Worm (Caenorhabditis elegans) whole organism, midembryonic: ENCODE measurements around the gene gst-29.

Experiments
- T22C8.4 ChIP-seq: fragments of 200-800 bp; sonication (Bioruptor generic); IDR thresholded peaks from 2 replicates; pipeline ENCODE4 v1.3.6; 2022; ENCODE audit warnings: missing genetic modification characterization, missing compliant biosample characterization
- cog-1 ChIP-seq: sonication (generic microtip); optimal IDR thresholded peaks from 2 replicates; lab custom pipeline; 2016; ENCODE audit warnings: missing genetic modification characterization, missing compliant biosample characterization
- flt-1 ChIP-seq: fragments of 200-800 bp; sonication (Bioruptor generic); IDR thresholded peaks from 2 replicates; pipeline ENCODE4 v1.3.6; 2022; ENCODE audit warnings: missing genetic modification characterization, missing compliant biosample characterization
- klf-2 ChIP-seq: fragments of 200-800 bp; sonication (Bioruptor generic); conservative IDR thresholded peaks from 2 replicates; pipeline ENCODE4 v1.3.6; 2022; ENCODE audit warnings: missing genetic modification reagents, missing genetic modification characterization, missing compliant biosample characterization
- med-1 ChIP-seq: sonication (generic microtip); optimal IDR thresholded peaks from 2 replicates; lab custom pipeline; 2017; ENCODE audit warnings: missing genetic modification characterization, mild to moderate bottlenecking, missing compliant biosample characterization, antibody characterized with exemption, missing genetic modification reagents; ENCODE audit not compliant: insufficient read depth
- ref-1 ChIP-seq: fragments of 200-800 bp; sonication (Bioruptor generic); conservative IDR thresholded peaks from 2 replicates; pipeline ENCODE4 v1.3.6; 2022; ENCODE audit warnings: missing genetic modification reagents, missing genetic modification characterization, missing compliant biosample characterization
- tab-1 ChIP-seq: fragments of 200-800 bp; sonication (Bioruptor generic); IDR thresholded peaks from 2 replicates; pipeline ENCODE4 v1.3.6; 2022; ENCODE audit warnings: missing genetic modification characterization, missing compliant biosample characterization
- ztf-23 ChIP-seq: fragments of 200-800 bp; sonication (Bioruptor generic); IDR thresholded peaks from 2 replicates; pipeline ENCODE4 v1.3.6; 2022; ENCODE audit warnings: missing genetic modification reagents, missing genetic modification characterization, missing compliant biosample characterization
- ztf-29 ChIP-seq: fragments of 200-800 bp; sonication (Bioruptor generic); IDR thresholded peaks from 2 replicates; pipeline ENCODE4 v1.3.6; 2022; ENCODE audit warnings: missing genetic modification reagents, missing genetic modification characterization, missing compliant biosample characterization

gst-29 gene

ce11 chrII:15134332-15134731, 35.3 kb downstream of the gst-29 start, which contains the start of gene Y53F4B.24:
Y53F4B.24 (minus strand) TSS chrII:15134432.
- no peak for TF ChIP-seq tab-1 (GFP tag; lab: Robert Waterston, UW)
- no peak for TF ChIP-seq ztf-23 (GFP tag; lab: Robert Waterston, UW)
- no peak for TF ChIP-seq cog-1 (tag; lab: Kevin White, UChicago)
- no peak for TF ChIP-seq T22C8.4 (GFP tag; lab: Robert Waterston, UW)
- no peak for TF ChIP-seq ztf-29 (GFP tag; lab: Robert Waterston, UW)
- no peak for TF ChIP-seq ref-1 (GFP tag; lab: Robert Waterston, UW)
- no peak for TF ChIP-seq klf-2 (GFP tag; lab: Robert Waterston, UW)
- TF ChIP-seq flt-1: no peak
- TF ChIP-seq med-1: no peak

DNA sequence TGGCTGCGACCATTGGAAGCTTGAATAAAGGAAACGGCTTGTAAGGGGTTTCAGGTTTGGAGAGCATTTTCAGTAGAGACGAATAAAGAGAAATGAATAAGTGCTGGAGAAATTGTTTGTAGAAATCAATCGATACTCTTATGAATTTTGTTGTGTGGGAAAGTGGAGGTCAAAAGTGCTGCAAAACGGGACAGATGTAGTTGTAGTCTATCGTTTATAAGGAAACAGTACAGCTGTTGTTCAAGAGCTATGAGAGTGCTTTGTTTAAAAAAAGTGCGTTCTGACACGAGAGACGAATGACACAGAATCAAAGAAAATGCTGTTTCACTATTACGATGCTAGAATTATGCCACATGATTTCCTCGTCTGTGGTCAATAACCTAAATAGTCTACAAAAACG, 39.1 kb downstream of the gst-29 start, which contains the start of gene Y53F4B.62:
Gene Y53F4B.62 (minus strand): TSS at position 101 of the 400 bp plus-strand sequence.
- no peak for TF ChIP-seq T22C8.4 (GFP tag; lab: Robert Waterston, UW)
- TF ChIP-seq ztf-29 (GFP tag; lab: Robert Waterston, UW): no peak
- TF ChIP-seq cog-1 (tag; lab: Kevin White, UChicago): no peak
- no peak for TF ChIP-seq tab-1 (GFP tag; lab: Robert Waterston, UW)
- TF ChIP-seq ref-1 (GFP tag; lab: Robert Waterston, UW): no peak
- TF ChIP-seq ztf-23 (GFP tag; lab: Robert Waterston, UW): no peak
- no peak for TF ChIP-seq flt-1
- no peak for TF ChIP-seq med-1
- TF ChIP-seq klf-2 (GFP tag; lab: Robert Waterston, UW): no peak

- TF ChIP-seq med-1 (no peak), flt-1 (no peak), ztf-29 (GFP tag; lab: Robert Waterston, UW) (no peak), ref-1 (GFP tag; lab: Robert Waterston, UW) (no peak), tab-1 (GFP tag; lab: Robert Waterston, UW) (no peak), cog-1 (tag; lab: Kevin White, UChicago) (no peak), T22C8.4 (GFP tag; lab: Robert Waterston, UW) (no peak)
Observed at ce11 chrII:15124193-15124592, 45.5 kb downstream of the gst-29 start, which contains the start of gene Y53F4B.23. Y53F4B.23 (plus strand) TSS chrII:15124504.

ce11 chrII:15119537-15120360, 49.9 kb downstream of the gst-29 start, which contains the start of gene arp-1:
arp-1 (plus strand) TSS chrII:15120301.
- TF ChIP-seq cog-1 (tag; lab: Kevin White, UChicago) (peak; percentile 1), tab-1 (GFP tag; lab: Robert Waterston, UW) (no peak), med-1 (no peak), ztf-29 (GFP tag; lab: Robert Waterston, UW) (no peak), flt-1 (no peak), ztf-23 (GFP tag; lab: Robert Waterston, UW) (no peak), T22C8.4 (GFP tag; lab: Robert Waterston, UW) (peak; percentile 33; the same call in 1 of the 2 replicates)
